Fruit fly (Drosophila melanogaster): ENCODE measurements around the gene CG16815.

Gene CG16815

DNA sequence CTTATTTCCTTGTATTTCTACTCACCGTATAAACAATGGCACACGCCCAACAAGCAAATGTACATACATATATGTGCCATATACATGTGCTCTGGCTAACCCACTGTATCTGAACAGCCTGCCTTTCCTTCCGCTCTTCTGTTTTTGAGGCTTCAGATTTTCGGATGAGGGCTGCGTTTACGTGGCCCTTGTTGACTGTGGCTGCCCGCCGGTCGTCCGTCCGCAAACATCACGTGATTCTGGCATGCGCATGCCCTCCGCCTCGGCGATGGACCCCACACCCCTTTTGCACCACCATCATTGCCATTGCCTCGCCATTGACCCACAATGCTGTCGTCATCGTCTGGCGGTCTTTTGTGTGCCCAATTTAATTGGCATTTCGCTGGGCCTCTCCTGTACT lies 24.4 kb upstream of the CG16815 start (continued):
- TF ChIP-seq CG14441 (GFP tag; IDR thresholded peaks at IDR 0.05) (0 out of 2 replicates have a peak, but pooled peaks have one; percentile 3), klu (GFP tag; IDR thresholded peaks at IDR 0.05) (no peak), Myb (GFP tag; optimal IDR thresholded peaks at IDR 0.05) (no peak), pan (optimal IDR thresholded peaks at IDR 0.05) (no peak), pan (GFP tag; optimal IDR thresholded peaks at IDR 0.05 in 1 of 2, IDR thresholded peaks at IDR 0.05 in 1 of 2) (no peak), CG13287 (GFP tag; IDR thresholded peaks at IDR 0.05; ENCODE audit: partially characterized antibody) (peak; percentile 14; the same call in 1 of the 2 replicates), Fer3 (tag; optimal IDR thresholded peaks at IDR 0.05) (no peak), CG7357 (GFP tag; IDR thresholded peaks at IDR 0.05) (no peak), phol (tag; optimal IDR thresholded peaks at IDR 0.05) (no peak), CG9876 (GFP tag; optimal IDR thresholded peaks at IDR 0.05) (peak; percentile 62), trem (tag; optimal IDR thresholded peaks at IDR 0.05) (no peak), CG13624 (GFP tag; optimal IDR thresholded peaks at IDR 0.05) (peak; percentile 23), ash1 (GFP tag; optimal IDR thresholded peaks at IDR 0.05) (no peak), Dref (GFP tag; IDR thresholded peaks at IDR 0.05) (no peak), Elba2 (GFP tag; optimal IDR thresholded peaks at IDR 0.05) (no peak), gro (GFP tag; optimal IDR thresholded peaks at IDR 0.05) (no peak), NK7.1 (GFP tag; optimal IDR thresholded peaks at IDR 0.05) (no peak), fd64A (GFP tag; optimal IDR thresholded peaks at IDR 0.05) (peak; percentile 5), otp (GFP tag; IDR thresholded peaks at IDR 0.05) (peak; percentile 60; the same call in 1 of the 3 replicates), CG2678 (tag; optimal IDR thresholded peaks at IDR 0.05) (peak; percentile 31), Sox102F (GFP tag; optimal IDR thresholded peaks at IDR 0.05) (peak; percentile 14), pzg (GFP tag; optimal IDR thresholded peaks at IDR 0.05) (peak; percentile 3), CG16779 (GFP tag; IDR thresholded peaks at IDR 0.05) (no peak), CG12769 (tag; optimal IDR thresholded peaks at IDR 0.05) (peak; percentile 85), CG4820 (GFP tag; optimal IDR thresholded peaks at IDR 0.05) (no peak), CG8290 (GFP tag; optimal IDR thresholded peaks at IDR 0.05) (peak; percentile 17), CG8290 (tag; optimal IDR thresholded peaks at IDR 0.05) (peak in 1 of 2 experiments; percentile 56), CG15269 (tag; optimal IDR thresholded peaks at IDR 0.05) (no peak), CG1647 (GFP tag; optimal IDR thresholded peaks at IDR 0.05) (no peak), CG14667 (GFP tag; IDR thresholded peaks at IDR 0.05) (no peak), CG6254 (GFP tag; optimal IDR thresholded peaks at IDR 0.05) (peak; percentile 60), CG6654 (GFP tag; optimal IDR thresholded peaks at IDR 0.05) (no peak), Gsc (GFP tag; IDR thresholded peaks at IDR 0.05) (no peak), CG34422 (GFP tag; IDR thresholded peaks at IDR 0.05) (peak; percentile 70; the same call in 1 of the 3 replicates), CG8924 (tag; optimal IDR thresholded peaks at IDR 0.05) (peak; percentile 23), gem (tag; optimal IDR thresholded peaks at IDR 0.05) (no peak), Ets65A (GFP tag) (no peak), HLHmδ (GFP tag; optimal IDR thresholded peaks at IDR 0.05) (peak; percentile 84), nmo (GFP tag; optimal IDR thresholded peaks at IDR 0.05) (no peak), nom (GFP tag; optimal IDR thresholded peaks at IDR 0.05) (peak; percentile 53), CG7556 (GFP tag; optimal IDR thresholded peaks at IDR 0.05) (no peak), CG5180 (GFP tag; optimal IDR thresholded peaks at IDR 0.05) (peak; percentile 38), CG17361 (GFP tag; IDR thresholded peaks at IDR 0.05) (no peak), E2f1 (GFP tag; IDR thresholded peaks at IDR 0.05) (no peak), sisA (GFP tag; IDR thresholded peaks at IDR 0.05) (no peak), Bgb (GFP tag; IDR thresholded peaks at IDR 0.05; ENCODE audit: partially characterized antibody) (no peak), CG5953 (GFP tag; IDR thresholded peaks at IDR 0.05) (0 out of 2 replicates have a peak, but pooled peaks have one; percentile 27), MBD-R2 (GFP tag; IDR thresholded peaks at IDR 0.05) (peak; percentile 33; the same call in 1 of the 2 replicates), Aef1 (GFP tag; IDR thresholded peaks at IDR 0.05) (no peak), Hmr (GFP tag; optimal IDR thresholded peaks at IDR 0.05) (peak; percentile 55), seq (GFP tag; IDR thresholded peaks at IDR 0.05) (no peak), dati (GFP tag; IDR thresholded peaks at IDR 0.05) (no peak)

Measured in whole organism, embryonic.